Fruit fly (Drosophila melanogaster) whole organism, prepupa: ENCODE results near the gene mbm.

Experiments
- Blimp-1 ChIP-seq: fragments of 200-800 bp; sonication (Bioruptor generic); optimal IDR thresholded peaks from 3 replicates; lab custom pipeline; 2017; ENCODE audit warnings: missing biosample characterization, missing genetic modification characterization, mild to moderate bottlenecking, moderate library complexity, missing genetic modification reagents
- CG10631 ChIP-seq: fragments of 200-800 bp; sonication (Bioruptor generic); optimal IDR thresholded peaks from 2 replicates; lab custom pipeline; 2016; ENCODE audit warnings: missing biosample characterization, missing genetic modification characterization
- CG11294 ChIP-seq: fragments of 200-800 bp; sonication (Bioruptor generic); IDR thresholded peaks from 2 replicates; pipeline ENCODE4 v1.3.6; 2022; ENCODE audit warnings: missing biosample characterization, missing genetic modification characterization
- CG11902 ChIP-seq: fragments of 200-800 bp; sonication (Bioruptor generic); optimal IDR thresholded peaks from 3 replicates; lab custom pipeline; 2016; ENCODE audit warnings: missing biosample characterization, missing genetic modification characterization
- CG1621 ChIP-seq: fragments of 200-800 bp; sonication (Bioruptor generic); optimal IDR thresholded peaks from 3 replicates; lab custom pipeline; 2018; ENCODE audit warnings: missing biosample characterization, mild to moderate bottlenecking, missing genetic modification characterization
- CG16779 ChIP-seq: fragments of 200-800 bp; sonication (Bioruptor generic); optimal IDR thresholded peaks from 3 replicates; lab custom pipeline; 2017; ENCODE audit warnings: missing biosample characterization, mild to moderate bottlenecking, missing genetic modification characterization
- CG3032 ChIP-seq: fragments of 200-800 bp; optimal IDR thresholded peaks from 2 replicates; lab custom pipeline; 2019; ENCODE audit warnings: missing biosample characterization, mild to moderate bottlenecking, missing genetic modification characterization, moderate library complexity
- CG31627 ChIP-seq: fragments of 200-800 bp; sonication (Bioruptor generic); optimal IDR thresholded peaks from 3 replicates; lab custom pipeline; 2016; ENCODE audit warnings: missing biosample characterization, missing genetic modification characterization
- CG32006 ChIP-seq: fragments of 200-800 bp; sonication (Bioruptor generic); optimal IDR thresholded peaks from 3 replicates; lab custom pipeline; 2017; ENCODE audit warnings: missing biosample characterization, mild to moderate bottlenecking, missing genetic modification characterization
- CG34406 ChIP-seq: fragments of 200-800 bp; sonication (Bioruptor generic); optimal IDR thresholded peaks from 3 replicates; lab custom pipeline; 2016; ENCODE audit warnings: missing biosample characterization, missing genetic modification characterization
- CG3919 ChIP-seq: fragments of 200-800 bp; sonication (Bioruptor generic); optimal IDR thresholded peaks from 3 replicates; lab custom pipeline; 2016; ENCODE audit warnings: missing biosample characterization, missing genetic modification characterization
- CG4318 ChIP-seq: fragments of 200-800 bp; sonication (Bioruptor generic); optimal IDR thresholded peaks from 3 replicates; lab custom pipeline; 2017; ENCODE audit warnings: missing biosample characterization, mild to moderate bottlenecking, missing genetic modification characterization
- CG6163 ChIP-seq: fragments of 200-800 bp; sonication (Bioruptor generic); IDR thresholded peaks from 3 replicates; pipeline ENCODE4 v1.3.6; 2022; ENCODE audit warnings: missing biosample characterization, missing genetic modification characterization
- CG6276 ChIP-seq: fragments of 200-800 bp; sonication (Bioruptor generic); optimal IDR thresholded peaks from 2 replicates; lab custom pipeline; 2017; ENCODE audit warnings: missing biosample characterization, mild to moderate bottlenecking, missing genetic modification characterization
- CG6808 ChIP-seq: fragments of 200-800 bp; sonication (Bioruptor generic); optimal IDR thresholded peaks from 3 replicates; lab custom pipeline; 2017; ENCODE audit warnings: missing biosample characterization, missing genetic modification characterization, mild to moderate bottlenecking, moderate library complexity, missing genetic modification reagents
- CG6854 ChIP-seq: fragments of 200-800 bp; sonication (Bioruptor generic); optimal IDR thresholded peaks from 2 replicates; lab custom pipeline; 2017; ENCODE audit warnings: missing biosample characterization, mild to moderate bottlenecking, missing genetic modification characterization
- CG7368 ChIP-seq: fragments of 200-800 bp; sonication (Bioruptor generic); optimal IDR thresholded peaks from 3 replicates; lab custom pipeline; 2016; ENCODE audit warnings: missing biosample characterization, missing genetic modification characterization
- CG8119 ChIP-seq: fragments of 200-800 bp; sonication (Bioruptor generic); IDR thresholded peaks from 3 replicates; pipeline ENCODE4 v1.3.6; 2022; ENCODE audit warnings: missing biosample characterization, missing genetic modification characterization
- CG8632 ChIP-seq: fragments of 200-800 bp; sonication (Bioruptor generic); optimal IDR thresholded peaks from 3 replicates; lab custom pipeline; 2016; ENCODE audit warnings: missing biosample characterization, missing genetic modification characterization
- CG9139 ChIP-seq: fragments of 200-800 bp; sonication (Bioruptor generic); optimal IDR thresholded peaks from 3 replicates; lab custom pipeline; 2017; ENCODE audit warnings: missing biosample characterization, mild to moderate bottlenecking, missing genetic modification characterization
- Eip75B ChIP-seq: fragments of 200-800 bp; sonication (Bioruptor generic); optimal IDR thresholded peaks from 3 replicates; lab custom pipeline; 2016; ENCODE audit warnings: missing biosample characterization, missing genetic modification characterization
- Eip78C ChIP-seq: fragments of 200-800 bp; sonication (Bioruptor generic); peaks from one replicate; lab custom pipeline; 2016; ENCODE audit warnings: missing biosample characterization, missing genetic modification characterization
- Eip93F ChIP-seq: fragments of 200-800 bp; sonication (Bioruptor generic); optimal IDR thresholded peaks from 2 replicates; lab custom pipeline; 2016; ENCODE audit warnings: missing biosample characterization, mild to moderate bottlenecking, missing genetic modification characterization
- Ets96B ChIP-seq: fragments of 200-800 bp; optimal IDR thresholded peaks from 2 replicates; lab custom pipeline; 2019; ENCODE audit warnings: missing biosample characterization, mild to moderate bottlenecking, missing genetic modification characterization, moderate library complexity
- Gug ChIP-seq: fragments of 200-800 bp; sonication (Bioruptor generic); IDR thresholded peaks from 2 replicates; pipeline ENCODE4 v1.3.6; 2022; ENCODE audit warnings: missing biosample characterization, missing genetic modification characterization
- Hr38 ChIP-seq: sonication (Bioruptor generic); optimal IDR thresholded peaks from 2 replicates; lab custom pipeline; 2016; ENCODE audit warnings: missing biosample characterization, missing genetic modification characterization
- Hr39 ChIP-seq: fragments of 200-800 bp; sonication (Bioruptor generic); optimal IDR thresholded peaks from 2 replicates; lab custom pipeline; 2016; ENCODE audit warnings: missing biosample characterization, missing genetic modification characterization
- Hr4 ChIP-seq: fragments of 200-800 bp; sonication (Bioruptor generic); optimal IDR thresholded peaks from 3 replicates; lab custom pipeline; 2016; ENCODE audit warnings: missing biosample characterization, missing genetic modification characterization
- Lpt ChIP-seq: fragments of 200-800 bp; sonication (Bioruptor generic); optimal IDR thresholded peaks from 3 replicates; lab custom pipeline; 2016; ENCODE audit warnings: missing biosample characterization, missing genetic modification characterization
- Met ChIP-seq: fragments of 200-800 bp; sonication (Bioruptor generic); optimal IDR thresholded peaks from 3 replicates; lab custom pipeline; 2016; ENCODE audit warnings: missing biosample characterization, missing genetic modification characterization
- OdsH ChIP-seq: fragments of 200-800 bp; sonication (Bioruptor generic); optimal IDR thresholded peaks from 3 replicates; lab custom pipeline; 2016; ENCODE audit warnings: missing biosample characterization, missing genetic modification characterization
- Smox ChIP-seq: fragments of 200-800 bp; sonication (Bioruptor generic); optimal IDR thresholded peaks from 3 replicates; lab custom pipeline; 2016; ENCODE audit warnings: missing biosample characterization, missing genetic modification characterization
- Sox102F ChIP-seq: fragments of 200-800 bp; sonication (Bioruptor generic); optimal IDR thresholded peaks from 2 replicates; lab custom pipeline; 2016; ENCODE audit warnings: missing biosample characterization, mild to moderate bottlenecking, missing genetic modification characterization
- Sox14 ChIP-seq: fragments of 200-800 bp; sonication (Bioruptor generic); optimal IDR thresholded peaks from 3 replicates; lab custom pipeline; 2016; ENCODE audit warnings: missing biosample characterization, missing genetic modification characterization
- Sox15 ChIP-seq: fragments of 200-800 bp; sonication (Bioruptor generic); optimal IDR thresholded peaks from 3 replicates; lab custom pipeline; 2016; ENCODE audit warnings: missing biosample characterization, missing genetic modification characterization
- achi ChIP-seq: fragments of 200-800 bp; sonication (Bioruptor generic); optimal IDR thresholded peaks from 3 replicates; lab custom pipeline; 2016; ENCODE audit warnings: missing biosample characterization, missing genetic modification characterization
- acj6 ChIP-seq: fragments of 200-800 bp; sonication (Bioruptor generic); optimal IDR thresholded peaks from 3 replicates; lab custom pipeline; 2016; ENCODE audit warnings: missing biosample characterization, missing genetic modification characterization
- dac ChIP-seq: fragments of 200-800 bp; sonication (Bioruptor generic); optimal IDR thresholded peaks from 2 replicates; lab custom pipeline; 2017; ENCODE audit warnings: missing biosample characterization, mild to moderate bottlenecking, missing genetic modification characterization
- eg ChIP-seq: fragments of 200-800 bp; sonication (Bioruptor generic); IDR thresholded peaks from 3 replicates; pipeline ENCODE4 v1.3.6; 2022; ENCODE audit warnings: missing biosample characterization, missing genetic modification characterization
- esn ChIP-seq: fragments of 200-800 bp; sonication (Bioruptor generic); optimal IDR thresholded peaks from 2 replicates; lab custom pipeline; 2016; ENCODE audit warnings: missing biosample characterization, mild to moderate bottlenecking, missing genetic modification characterization, moderate library complexity
- fd59A ChIP-seq: fragments of 200-800 bp; sonication (Bioruptor generic); optimal IDR thresholded peaks from 2 replicates; lab custom pipeline; 2017; ENCODE audit warnings: missing biosample characterization, mild to moderate bottlenecking, missing genetic modification characterization, missing genetic modification reagents
- fd85E ChIP-seq: fragments of 200-800 bp; sonication (Bioruptor generic); optimal IDR thresholded peaks from 3 replicates; lab custom pipeline; 2016; ENCODE audit warnings: missing biosample characterization, missing genetic modification characterization
- fkh ChIP-seq: fragments of 200-800 bp; sonication (Bioruptor generic); optimal IDR thresholded peaks from 3 replicates; lab custom pipeline; 2017; ENCODE audit warnings: missing biosample characterization, mild to moderate bottlenecking, missing genetic modification characterization, moderate library complexity
- lz ChIP-seq: fragments of 200-800 bp; sonication (Bioruptor generic); optimal IDR thresholded peaks from 3 replicates; lab custom pipeline; 2016; ENCODE audit warnings: missing biosample characterization, missing genetic modification characterization
- pdm3 ChIP-seq: fragments of 200-800 bp; sonication (Bioruptor generic); optimal IDR thresholded peaks from 3 replicates; lab custom pipeline; 2016; ENCODE audit warnings: missing biosample characterization, missing genetic modification characterization
- salr ChIP-seq, 2 experiments: fragments of 200-800 bp; sonication (Bioruptor generic); optimal IDR thresholded peaks; 3 replicates each; lab custom pipeline; 2016 to 2018; ENCODE audit warnings: missing biosample characterization in 2 of 2, missing genetic modification characterization in 2 of 2, mild to moderate bottlenecking in 1 of 2
- spab ChIP-seq: fragments of 200-800 bp; sonication (Bioruptor generic); optimal IDR thresholded peaks from 2 replicates; lab custom pipeline; 2017; ENCODE audit warnings: missing biosample characterization, mild to moderate bottlenecking, missing genetic modification characterization, missing genetic modification reagents
- ss ChIP-seq, 2 experiments: fragments of 200-800 bp; sonication (Bioruptor generic); optimal IDR thresholded peaks; 2 replicates in 1 of 2; 3 replicates in 1 of 2; lab custom pipeline; 2017 to 2018; ENCODE audit warnings: mild to moderate bottlenecking in 2 of 2, missing biosample characterization in 2 of 2, missing genetic modification characterization in 2 of 2, moderate library complexity in 1 of 2
- svp ChIP-seq: fragments of 200-800 bp; sonication (Bioruptor generic); peaks from one replicate; lab custom pipeline; 2016; ENCODE audit warnings: missing biosample characterization, missing genetic modification characterization
- topi ChIP-seq: fragments of 200-800 bp; sonication (Bioruptor generic); optimal IDR thresholded peaks from 3 replicates; lab custom pipeline; 2016; ENCODE audit warnings: missing biosample characterization, missing genetic modification characterization
- vri ChIP-seq: fragments of 200-800 bp; sonication (Bioruptor generic); optimal IDR thresholded peaks from 3 replicates; lab custom pipeline; 2016; ENCODE audit warnings: missing biosample characterization, mild to moderate bottlenecking, missing genetic modification characterization

mbm gene

DNA sequence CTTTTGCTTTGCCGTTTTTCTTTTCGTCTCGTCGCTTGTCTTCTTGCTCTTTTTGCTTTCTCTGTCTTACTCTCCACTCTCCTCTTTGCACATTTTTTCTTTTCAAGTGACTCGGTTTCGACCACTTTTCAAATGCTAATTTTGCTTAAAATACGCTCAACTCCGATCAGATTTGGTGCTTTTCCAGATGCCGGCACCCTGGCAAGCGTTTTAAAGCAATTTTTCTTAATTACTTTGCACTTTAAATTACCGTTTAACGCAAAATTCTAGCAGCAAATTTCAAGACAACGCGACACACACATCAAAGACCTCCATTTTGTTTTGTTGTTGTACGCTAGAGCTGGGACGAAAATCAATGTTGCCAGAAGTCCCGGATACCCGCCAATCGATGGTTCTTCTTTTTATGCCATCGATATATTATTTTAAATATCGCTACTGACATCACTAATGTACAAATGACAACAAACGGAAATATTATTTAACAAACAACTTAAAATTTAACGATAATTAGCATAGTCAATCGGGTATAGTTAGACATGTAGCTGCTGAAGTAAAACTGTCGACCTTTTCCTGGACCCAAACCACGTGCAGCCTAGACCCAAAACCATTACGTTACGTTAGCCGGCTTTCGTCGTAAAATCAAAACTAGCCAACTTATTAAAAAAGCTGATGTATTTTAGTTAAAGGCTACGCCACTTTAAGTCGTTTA is 22.9 kb downstream of the mbm start, which contains the start of gene kis:
Gene kis (minus strand): TSS at position 317 of the 709 bp plus-strand sequence.
- TF ChIP-seq pdm3 (GFP tag; lab: Kevin White, UChicago) = no peak
- TF ChIP-seq Lpt (GFP tag; lab: Kevin White, UChicago) = no peak
- peak; percentile 25 for TF ChIP-seq CG32006 (GFP tag; lab: Kevin White, UChicago)
- no peak for TF ChIP-seq Hr4 (GFP tag; lab: Kevin White, UChicago)
- no peak for TF ChIP-seq spab (GFP tag; lab: Kevin White, UChicago)
- no peak for TF ChIP-seq CG11902 (GFP tag; lab: Kevin White, UChicago)
- peak; percentile 11 for TF ChIP-seq lz (GFP tag; lab: Kevin White, UChicago)
- no peak for TF ChIP-seq CG11294 (GFP tag; lab: Robert Waterston, UW)
- no peak for TF ChIP-seq CG4318 (GFP tag; lab: Kevin White, UChicago)
- no peak for TF ChIP-seq CG10631
- TF ChIP-seq CG6276 (GFP tag; lab: Kevin White, UChicago) = peak; percentile 57
- peak; percentile 30 for TF ChIP-seq CG3032 (tag; lab: Kevin White, UChicago)
- peak; percentile 47 for TF ChIP-seq esn (GFP tag; lab: Kevin White, UChicago)
- peak; percentile 73 for TF ChIP-seq Sox14 (GFP tag; lab: Kevin White, UChicago)
- peak; percentile 23 for TF ChIP-seq CG1621 (tag; lab: Kevin White, UChicago)
- peak; percentile 39 for TF ChIP-seq CG9139 (GFP tag; lab: Kevin White, UChicago)
- TF ChIP-seq CG31627 (GFP tag; lab: Kevin White, UChicago) = peak; percentile 16
- TF ChIP-seq Gug (GFP tag; lab: Robert Waterston, UW) = no peak
- peak; percentile 26 for TF ChIP-seq Blimp-1 (GFP tag; lab: Kevin White, UChicago)
- TF ChIP-seq CG6163 (GFP tag; lab: Robert Waterston, UW) = peak; percentile 67; the same call in 2 of the 3 replicates
- peak; percentile 59; the same call in 2 of the 3 replicates for TF ChIP-seq CG8119
- TF ChIP-seq dac (GFP tag; lab: Kevin White, UChicago) = no peak
- peak; percentile 61 for TF ChIP-seq fkh (GFP tag; lab: Kevin White, UChicago)
- TF ChIP-seq ss (GFP tag; optimal IDR thresholded peaks at IDR 0.05; lab: Kevin White, UChicago) = peak; percentile 38 to 53
- TF ChIP-seq fd85E (GFP tag; lab: Kevin White, UChicago) = no peak
- TF ChIP-seq eg = no peak; the same call in 2 of the 3 replicates
- no peak for TF ChIP-seq Sox15 (GFP tag; lab: Kevin White, UChicago)
- TF ChIP-seq Eip78C (GFP tag; lab: Kevin White, UChicago) = peak; percentile 84
- TF ChIP-seq salr (GFP tag; optimal IDR thresholded peaks at IDR 0.05; lab: Kevin White, UChicago) = no peak
- peak; percentile 43 for TF ChIP-seq Eip75B (GFP tag; lab: Kevin White, UChicago)
- peak; percentile 7 for TF ChIP-seq CG8632 (GFP tag; lab: Kevin White, UChicago)
- no peak for TF ChIP-seq Sox102F (GFP tag; lab: Kevin White, UChicago)
- TF ChIP-seq acj6 = no peak
- peak; percentile 43 for TF ChIP-seq CG6808 (GFP tag; lab: Kevin White, UChicago)
- TF ChIP-seq CG3919 = peak; percentile 40
- no peak for TF ChIP-seq Hr38 (GFP tag; lab: Kevin White, UChicago)
- no peak for TF ChIP-seq Met (GFP tag; lab: Kevin White, UChicago)
- TF ChIP-seq Eip93F = no peak
- peak; percentile 53 for TF ChIP-seq CG6854 (GFP tag; lab: Kevin White, UChicago)
- TF ChIP-seq Smox = peak; percentile 15
- no peak for TF ChIP-seq fd59A (GFP tag; lab: Kevin White, UChicago)
- TF ChIP-seq OdsH (GFP tag; lab: Kevin White, UChicago) = peak; percentile 9
- peak; percentile 25 for TF ChIP-seq achi (GFP tag; lab: Kevin White, UChicago)
- peak; percentile 30 for TF ChIP-seq Hr39 (GFP tag; lab: Kevin White, UChicago)
- peak; percentile 40 for TF ChIP-seq svp
- TF ChIP-seq Ets96B (tag; lab: Kevin White, UChicago) = peak; percentile 22
- TF ChIP-seq CG16779 = no peak
- no peak for TF ChIP-seq CG34406 (GFP tag; lab: Kevin White, UChicago)
- no peak for TF ChIP-seq CG7368
- TF ChIP-seq topi = peak; percentile 17
- TF ChIP-seq vri (GFP tag; lab: Kevin White, UChicago) = no peak
